Fruit fly (Drosophila melanogaster) S2 (cell line): ENCODE data around the gene Dus4.

Experiments
- CG8478 ChIP-seq: fragments of >200 bp; optimal IDR thresholded peaks from 2 replicates; lab custom pipeline; 2018
- CTCF ChIP-seq, 2 experiments: fragments of >200 bp; optimal IDR thresholded peaks; 2 replicates each; lab custom pipeline; 2018

The Dus4 gene

DNA sequence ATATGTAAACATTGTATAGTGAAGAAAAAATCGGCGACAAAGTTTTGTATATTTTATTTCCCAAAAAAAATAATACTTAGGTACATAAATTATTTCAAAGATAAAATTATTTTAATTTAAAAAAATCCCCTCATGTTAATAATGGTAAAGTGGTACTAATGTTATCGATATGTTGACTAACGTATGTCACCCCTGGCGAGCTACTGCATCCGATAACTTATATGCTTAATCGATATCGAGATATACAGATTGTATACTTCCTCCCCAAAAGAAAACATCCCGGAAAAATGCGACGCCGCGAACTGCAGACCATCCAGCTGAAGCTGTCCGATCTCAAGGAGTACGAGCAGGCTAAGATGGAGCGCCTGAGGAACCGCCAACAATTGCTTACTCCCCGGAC lies 1.6 kb downstream of the Dus4 start, which contains the start of gene CG17343:
CG17343 (plus strand) TSS at position 224 of the 400 bp plus-strand sequence.
- TF ChIP-seq CTCF (optimal IDR thresholded peaks at IDR 0.05; lab: Kevin White, UChicago) (no peak), CG8478 (lab: Kevin White, UChicago) (no peak)

dm6 chr2L:19068393-19068792 lies 5.3 kb downstream of the Dus4 start:
- TF ChIP-seq CTCF (optimal IDR thresholded peaks at IDR 0.05; lab: Kevin White, UChicago) = no peak
- TF ChIP-seq CG8478 (lab: Kevin White, UChicago) = no peak

DNA sequence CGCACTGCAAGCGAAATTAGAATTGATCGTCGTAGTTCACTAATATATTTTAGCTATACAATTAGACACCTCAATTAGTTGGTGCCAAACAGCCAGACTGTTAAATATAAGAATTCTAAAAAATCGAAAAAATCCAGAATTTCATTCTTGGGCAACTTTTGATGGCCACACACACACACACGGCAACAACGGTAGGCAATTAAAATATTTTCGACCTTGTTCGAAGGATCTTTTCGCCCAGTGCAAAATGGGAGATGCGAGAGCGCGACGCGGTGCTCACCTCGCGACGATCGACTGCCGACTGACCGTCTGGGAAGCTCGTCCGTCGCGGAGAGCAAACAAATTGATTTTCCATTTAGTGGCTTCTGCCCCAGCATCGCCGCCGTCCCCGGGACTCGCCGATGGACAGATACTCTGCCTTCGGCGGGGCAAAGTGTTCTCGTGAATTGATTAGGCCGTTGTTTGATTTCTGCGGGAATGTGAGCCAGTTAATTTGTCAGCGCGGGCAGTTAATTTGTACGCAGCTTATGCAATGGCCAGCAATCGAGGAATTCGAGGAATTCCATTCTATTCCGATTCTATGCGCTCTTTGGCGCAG lies 6.6 kb downstream of the Dus4 start, which contains the start of gene CG10702:
CG10702 (minus strand) TSS at position 304 of the 598 bp plus-strand sequence.
- no peak for TF ChIP-seq CTCF (optimal IDR thresholded peaks at IDR 0.05; lab: Kevin White, UChicago)
- no peak for TF ChIP-seq CG8478 (lab: Kevin White, UChicago)

DNA sequence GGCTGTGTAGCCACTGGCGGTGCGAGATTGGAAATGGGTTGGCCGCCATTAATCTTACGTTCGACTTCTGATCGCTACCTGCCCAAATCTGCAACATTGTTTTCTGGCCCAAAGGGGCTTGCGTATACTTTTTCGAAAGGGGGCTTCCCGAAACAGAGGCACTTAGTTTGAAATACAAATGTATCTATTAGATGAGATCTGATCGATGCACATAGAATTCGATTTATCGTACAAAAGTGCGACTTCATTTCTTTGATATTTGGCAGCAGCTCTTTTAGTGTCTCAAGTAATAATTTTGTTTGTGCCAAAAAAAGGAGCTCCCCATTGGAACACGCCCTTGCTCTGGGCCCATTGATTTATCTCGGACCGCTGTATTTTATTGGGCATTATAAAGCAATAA lies 8.6 kb downstream of the Dus4 start:
- no peak for TF ChIP-seq CG8478 (lab: Kevin White, UChicago)

dm6 chr2L:19074099-19074828 lies 11.2 kb downstream of the Dus4 start, which contains the start of gene CG17572:
Gene CG17572 (minus strand): TSS chr2L:19074149.
- no peak for TF ChIP-seq CG8478 (lab: Kevin White, UChicago)
- TF ChIP-seq CTCF (optimal IDR thresholded peaks at IDR 0.05; lab: Kevin White, UChicago) = no peak

DNA sequence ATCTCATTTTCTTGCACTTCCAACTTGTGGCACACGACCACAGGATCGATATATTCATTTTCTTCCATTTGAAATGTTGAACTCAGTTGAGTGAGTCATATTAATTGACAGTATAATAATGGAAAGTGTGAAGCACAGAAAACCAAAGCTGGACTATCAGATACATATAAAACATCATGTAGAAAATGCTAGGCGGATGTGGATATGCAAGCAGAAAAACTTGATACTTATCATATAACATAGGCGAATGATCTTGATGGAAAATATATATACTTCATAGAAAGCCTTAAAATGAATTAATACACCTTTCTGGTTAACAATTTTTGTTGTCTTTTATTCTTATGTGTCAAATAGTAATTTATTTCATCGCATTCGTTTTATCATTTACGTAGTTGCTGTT lies 15.8 kb downstream of the Dus4 start, which contains the start of gene CG10700:
CG10700 (minus strand) TSS at position 101 of the 400 bp plus-strand sequence.
- TF ChIP-seq CG8478 (lab: Kevin White, UChicago) = no peak
- TF ChIP-seq CTCF (optimal IDR thresholded peaks at IDR 0.05; lab: Kevin White, UChicago) = no peak

DNA sequence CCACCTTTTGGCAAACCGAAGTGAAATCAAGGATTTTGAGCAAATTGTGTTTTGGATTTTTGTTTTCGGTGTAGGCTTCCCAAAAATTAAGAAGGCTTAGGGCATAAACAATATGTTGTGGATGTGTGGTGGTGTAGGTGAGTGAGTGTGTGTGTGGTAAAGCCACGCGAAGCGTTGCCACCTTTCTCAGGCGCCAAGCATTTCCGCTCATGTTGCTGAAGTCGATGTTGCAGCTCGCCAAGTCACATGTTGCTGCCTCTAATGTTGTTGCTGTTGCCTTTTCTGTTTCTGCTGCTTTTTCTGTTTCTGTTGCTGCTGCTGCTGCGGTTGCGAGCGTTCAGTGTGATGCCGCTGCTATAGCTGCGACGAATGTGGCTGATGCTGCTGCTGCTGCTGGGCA lies 16.6 kb downstream of the Dus4 start:
- TF ChIP-seq CTCF (optimal IDR thresholded peaks at IDR 0.05; lab: Kevin White, UChicago) = no peak
- TF ChIP-seq CG8478 (lab: Kevin White, UChicago) = no peak

- TF ChIP-seq CG8478 (lab: Kevin White, UChicago) (no peak), CTCF (optimal IDR thresholded peaks at IDR 0.05; lab: Kevin White, UChicago) (no peak)
Observed at dm6 chr2L:19083320-19083764, 20.2 kb downstream of the Dus4 start.

DNA sequence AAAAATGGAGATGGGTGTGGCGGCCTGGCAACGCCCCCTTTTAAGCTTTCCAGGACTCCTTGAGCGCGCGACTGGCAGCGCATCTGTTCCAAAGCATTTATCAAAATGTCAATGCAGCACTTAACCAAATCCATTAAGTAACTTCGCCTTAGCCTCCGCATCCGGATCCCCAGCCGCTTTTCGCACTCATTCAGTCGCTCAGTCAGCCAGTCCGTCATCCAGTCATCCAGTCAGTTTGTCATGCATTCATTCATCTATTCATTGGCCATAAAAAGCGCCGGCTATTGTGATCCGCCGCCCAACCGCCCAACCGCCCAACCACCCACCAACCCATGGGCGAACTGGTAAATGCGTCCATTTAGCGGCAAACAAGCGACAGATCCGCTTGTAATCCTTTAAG lies 25.8 kb downstream of the Dus4 start:
- no peak for TF ChIP-seq CTCF (optimal IDR thresholded peaks at IDR 0.05; lab: Kevin White, UChicago)
- no peak for TF ChIP-seq CG8478 (lab: Kevin White, UChicago)

dm6 chr2L:19089385-19089784 lies 26.3 kb downstream of the Dus4 start:
- TF ChIP-seq CTCF (optimal IDR thresholded peaks at IDR 0.05; lab: Kevin White, UChicago) (no peak), CG8478 (lab: Kevin White, UChicago) (no peak)

- TF ChIP-seq CTCF (optimal IDR thresholded peaks at IDR 0.05; lab: Kevin White, UChicago) (no peak), CG8478 (lab: Kevin White, UChicago) (no peak)
Observed at dm6 chr2L:19093868-19094267, 30.8 kb downstream of the Dus4 start.

DNA sequence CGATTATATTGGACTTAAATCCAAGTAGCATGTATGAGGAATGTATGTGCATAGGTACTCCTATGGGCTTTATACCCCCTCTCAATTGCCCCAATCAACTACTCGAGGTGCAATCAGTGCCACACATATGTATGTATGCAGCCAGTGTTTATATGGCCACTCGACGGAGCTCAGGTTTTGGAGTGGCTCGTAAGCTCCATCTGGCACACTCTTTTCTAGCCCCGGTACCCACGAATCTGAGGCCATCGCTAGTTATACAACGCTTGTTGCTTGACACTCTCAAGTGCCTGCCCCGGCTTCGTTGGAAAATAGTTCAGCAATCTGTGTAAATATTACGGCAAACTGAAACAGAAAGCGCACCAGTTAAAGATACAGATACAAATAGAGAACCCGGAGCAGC lies 33.3 kb downstream of the Dus4 start:
- TF ChIP-seq CTCF (optimal IDR thresholded peaks at IDR 0.05; lab: Kevin White, UChicago) (no peak), CG8478 (lab: Kevin White, UChicago) (no peak)

- TF ChIP-seq CTCF (optimal IDR thresholded peaks at IDR 0.05; lab: Kevin White, UChicago) (no peak), CG8478 (lab: Kevin White, UChicago) (no peak)
Observed at dm6 chr2L:19097374-19097773, 34.3 kb downstream of the Dus4 start.

dm6 chr2L:19098668-19099067 lies 35.6 kb downstream of the Dus4 start:
- TF ChIP-seq CTCF (optimal IDR thresholded peaks at IDR 0.05; lab: Kevin White, UChicago) (no peak), CG8478 (lab: Kevin White, UChicago) (no peak)

DNA sequence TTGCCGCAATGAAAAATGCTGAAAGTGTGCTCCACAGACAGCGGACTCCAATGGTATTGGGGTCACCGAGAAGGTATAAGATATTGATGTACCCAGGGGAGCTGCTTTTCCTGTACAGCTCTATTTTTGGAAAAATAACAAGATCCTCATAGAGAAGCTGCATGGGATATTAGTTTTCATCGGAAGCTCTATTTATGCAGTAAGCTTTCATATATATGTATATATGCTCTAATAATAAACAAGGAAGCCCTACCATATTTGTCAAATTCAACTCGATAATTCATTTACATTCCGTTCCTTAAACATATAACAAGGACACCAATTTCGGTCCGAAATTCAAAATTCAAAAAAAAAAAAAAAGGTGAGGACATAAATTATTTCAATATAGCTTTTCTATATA lies 38.6 kb downstream of the Dus4 start, which contains the start of the genes CG17344 and CG43731:
CG17344 (plus strand) TSS at position 301 of the 400 bp plus-strand sequence.
CG43731 (plus strand) TSS at position 301 of the 400 bp plus-strand sequence.
- no peak for TF ChIP-seq CTCF (optimal IDR thresholded peaks at IDR 0.05; lab: Kevin White, UChicago)
